Worm (Caenorhabditis elegans) whole organism, midembryonic: ENCODE results near the gene T05B9.1.

ENCODE experiments used
- T22C8.4 ChIP-seq: fragments of 200-800 bp; sonication (Bioruptor generic); IDR thresholded peaks from 2 replicates; pipeline ENCODE4 v1.3.6; 2022; ENCODE audit warnings: missing genetic modification characterization, missing compliant biosample characterization
- cog-1 ChIP-seq: sonication (generic microtip); optimal IDR thresholded peaks from 2 replicates; lab custom pipeline; 2016; ENCODE audit warnings: missing genetic modification characterization, missing compliant biosample characterization
- flt-1 ChIP-seq: fragments of 200-800 bp; sonication (Bioruptor generic); IDR thresholded peaks from 2 replicates; pipeline ENCODE4 v1.3.6; 2022; ENCODE audit warnings: missing genetic modification characterization, missing compliant biosample characterization
- klf-2 ChIP-seq: fragments of 200-800 bp; sonication (Bioruptor generic); conservative IDR thresholded peaks from 2 replicates; pipeline ENCODE4 v1.3.6; 2022; ENCODE audit warnings: missing genetic modification reagents, missing genetic modification characterization, missing compliant biosample characterization
- med-1 ChIP-seq: sonication (generic microtip); optimal IDR thresholded peaks from 2 replicates; lab custom pipeline; 2017; ENCODE audit warnings: missing genetic modification characterization, mild to moderate bottlenecking, missing compliant biosample characterization, antibody characterized with exemption, missing genetic modification reagents; ENCODE audit not compliant: insufficient read depth
- ref-1 ChIP-seq: fragments of 200-800 bp; sonication (Bioruptor generic); conservative IDR thresholded peaks from 2 replicates; pipeline ENCODE4 v1.3.6; 2022; ENCODE audit warnings: missing genetic modification reagents, missing genetic modification characterization, missing compliant biosample characterization
- tab-1 ChIP-seq: fragments of 200-800 bp; sonication (Bioruptor generic); IDR thresholded peaks from 2 replicates; pipeline ENCODE4 v1.3.6; 2022; ENCODE audit warnings: missing genetic modification characterization, missing compliant biosample characterization
- ztf-23 ChIP-seq: fragments of 200-800 bp; sonication (Bioruptor generic); IDR thresholded peaks from 2 replicates; pipeline ENCODE4 v1.3.6; 2022; ENCODE audit warnings: missing genetic modification reagents, missing genetic modification characterization, missing compliant biosample characterization
- ztf-29 ChIP-seq: fragments of 200-800 bp; sonication (Bioruptor generic); IDR thresholded peaks from 2 replicates; pipeline ENCODE4 v1.3.6; 2022; ENCODE audit warnings: missing genetic modification reagents, missing genetic modification characterization, missing compliant biosample characterization

DNA sequence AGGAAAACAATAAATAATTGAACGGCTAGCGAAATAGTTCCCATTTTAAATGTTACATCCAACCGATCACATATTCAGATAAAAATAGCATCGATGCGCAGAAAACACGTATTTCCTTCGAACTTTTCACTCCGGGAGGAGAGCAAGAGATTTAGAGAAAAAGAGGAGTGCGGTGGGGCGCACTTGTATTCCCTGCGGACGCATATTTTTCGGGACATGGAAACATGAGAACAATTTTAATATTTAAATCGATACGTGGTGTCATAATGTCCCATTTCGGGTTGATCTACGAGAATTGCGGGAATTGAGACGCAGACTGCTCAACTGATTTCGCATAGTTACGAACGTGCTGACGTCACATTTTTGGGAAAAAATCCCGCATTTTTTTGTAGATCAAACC lies 32.4 kb upstream of the T05B9.1 start, which contains the start of gene C47G2.4:
- TF ChIP-seq med-1 (GFP tag; lab: Kevin White, UChicago): no peak
- TF ChIP-seq tab-1 (GFP tag; lab: Robert Waterston, UW): no peak
- no peak for TF ChIP-seq ref-1 (GFP tag; lab: Robert Waterston, UW)
- TF ChIP-seq flt-1 (GFP tag; lab: Robert Waterston, UW): no peak
- TF ChIP-seq cog-1: no peak
- no peak for TF ChIP-seq klf-2 (GFP tag; lab: Robert Waterston, UW)
- TF ChIP-seq ztf-29 (GFP tag; lab: Robert Waterston, UW): no peak
- TF ChIP-seq T22C8.4 (GFP tag; lab: Robert Waterston, UW): no peak
- TF ChIP-seq ztf-23: no peak
